Worm (Caenorhabditis elegans): ENCODE measurements around the gene itm-2.

The itm-2 gene

DNA sequence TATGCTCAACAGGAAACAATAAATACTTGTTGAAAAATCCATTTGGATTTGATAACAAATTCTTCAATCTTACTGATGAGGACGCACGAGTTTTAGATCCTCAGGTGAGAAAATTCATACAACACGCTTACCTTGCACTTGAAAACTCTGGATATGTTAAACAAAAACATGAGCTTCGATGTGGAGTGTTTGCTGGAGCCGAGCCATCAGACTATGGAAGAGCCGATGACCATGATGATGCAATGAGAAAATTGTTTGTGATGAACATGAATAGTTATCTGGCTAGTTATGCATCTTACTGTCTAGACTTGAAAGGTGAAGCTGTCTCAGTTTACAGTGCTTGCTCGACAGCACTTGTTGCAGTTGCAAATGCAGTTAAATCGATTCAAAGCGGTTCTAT, 11.1 kb upstream of the itm-2 start:
- TF ChIP-seq C04F5.9 (tag; optimal IDR thresholded peaks at IDR 0.05) (no peak), unc-98 (GFP tag; IDR thresholded peaks at IDR 0.05) (no peak), ceh-8 (GFP tag; optimal IDR thresholded peaks at IDR 0.05) (no peak), nhr-12 (tag; optimal IDR thresholded peaks at IDR 0.05) (no peak), ztf-11 (tag; optimal IDR thresholded peaks at IDR 0.05) (no peak), swsn-7 (tag; optimal IDR thresholded peaks at IDR 0.05) (no peak), lin-15B (tag; optimal IDR thresholded peaks at IDR 0.05) (no peak), C16A3.4 (tag; optimal IDR thresholded peaks at IDR 0.05) (no peak), grh-1 (GFP tag; IDR thresholded peaks at IDR 0.05) (no peak), ces-1 (GFP tag; optimal IDR thresholded peaks at IDR 0.05) (no peak), lsy-2 (tag; optimal IDR thresholded peaks at IDR 0.05) (no peak), xbp-1 (tag; optimal IDR thresholded peaks at IDR 0.05) (no peak), nhr-85 (tag) (no peak), snpc-4 (tag; optimal IDR thresholded peaks at IDR 0.05) (no peak), ztf-4 (tag; optimal IDR thresholded peaks at IDR 0.05) (no peak), pax-3 (tag; optimal IDR thresholded peaks at IDR 0.05) (no peak), nhr-28 (tag; optimal IDR thresholded peaks at IDR 0.05) (no peak), fos-1 (tag; optimal IDR thresholded peaks at IDR 0.05) (no peak), elt-2 (tag; optimal IDR thresholded peaks at IDR 0.05) (no peak)

- no peak for TF ChIP-seq mdl-1 (tag; optimal IDR thresholded peaks at IDR 0.05)
- no peak for TF ChIP-seq ceh-88 (GFP tag; IDR thresholded peaks at IDR 0.05)
- TF ChIP-seq irx-1 (tag; optimal IDR thresholded peaks at IDR 0.05) = no peak
- TF ChIP-seq snu-23 (GFP tag; optimal IDR thresholded peaks at IDR 0.05) = no peak
- no peak for TF ChIP-seq ama-1 (optimal IDR thresholded peaks at IDR 0.05)
- no peak for TF ChIP-seq mef-2 (tag; optimal IDR thresholded peaks at IDR 0.05)
- no peak for TF ChIP-seq dsc-1 (tag; optimal IDR thresholded peaks at IDR 0.05)
Measured at ce11 chrX:5447381-5447780, 2.4 kb downstream of the itm-2 start.

DNA sequence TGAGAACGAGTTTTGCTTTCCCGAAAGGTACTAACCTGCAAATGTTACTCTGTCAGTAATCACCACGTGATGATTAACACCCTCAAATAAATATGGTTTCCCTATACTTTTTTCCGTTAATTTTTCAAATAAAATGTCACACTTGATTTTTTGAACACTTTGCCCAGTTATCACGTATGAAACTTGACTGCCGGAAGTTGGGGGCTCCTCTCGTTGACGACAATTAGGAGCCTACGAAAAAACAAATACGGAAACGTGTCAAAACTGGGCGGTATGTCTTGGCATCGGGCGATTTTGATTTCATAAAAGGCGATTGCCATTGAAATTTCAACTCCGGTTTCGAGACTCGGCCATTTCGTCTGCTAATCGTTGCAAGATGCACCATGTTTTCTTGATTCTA, 3.0 kb downstream of the itm-2 start, which contains the start of gene C25F6.8:
Gene C25F6.8, plus strand, starts transcription at position 301 of the 400 bp plus-strand sequence.
- no peak for TF ChIP-seq swsn-7 (tag; optimal IDR thresholded peaks at IDR 0.05)
- TF ChIP-seq alr-1 (tag; optimal IDR thresholded peaks at IDR 0.05; ENCODE audit: borderline replicate concordance) = no peak
- no peak for TF ChIP-seq ceh-82 (tag; optimal IDR thresholded peaks at IDR 0.05)
- no peak for TF ChIP-seq jun-1 (tag; optimal IDR thresholded peaks at IDR 0.05)
- TF ChIP-seq ztf-4 (tag; optimal IDR thresholded peaks at IDR 0.05) = no peak
- TF ChIP-seq unc-30 (tag; optimal IDR thresholded peaks at IDR 0.05) = no peak
- no peak for TF ChIP-seq hpl-2 (GFP tag; optimal IDR thresholded peaks at IDR 0.05)
- no peak for TF ChIP-seq nhr-85 (tag)

DNA sequence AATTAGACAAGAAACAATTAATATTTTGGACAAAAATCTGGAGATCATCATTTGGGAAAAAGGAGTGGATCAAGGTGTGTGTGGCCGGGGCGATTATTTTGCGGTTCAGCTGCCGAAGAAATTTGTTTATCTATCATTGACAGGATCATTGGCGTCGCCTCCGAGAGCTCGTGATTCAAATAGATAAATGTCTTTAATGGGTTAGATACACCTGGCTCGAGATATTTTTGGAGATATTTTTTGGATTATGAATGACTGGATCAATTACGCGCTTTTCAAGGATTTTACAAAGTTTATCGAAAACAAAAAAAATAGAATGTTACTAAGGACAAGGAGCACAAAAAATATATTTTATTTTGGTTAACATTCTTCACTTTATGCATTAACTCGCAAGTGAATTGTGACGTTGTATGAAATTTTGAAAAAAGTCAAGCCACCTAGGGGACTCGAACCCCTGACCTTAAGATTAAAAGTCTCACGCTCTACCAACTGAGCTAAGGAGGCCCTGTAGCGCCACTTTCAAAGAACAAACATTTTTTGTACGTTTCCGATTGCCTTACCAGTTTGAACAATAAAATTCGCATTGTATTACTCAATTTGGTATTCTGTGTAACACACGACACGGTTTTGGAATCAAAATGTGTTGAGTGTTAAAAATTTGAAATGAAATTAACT, 5.9 kb downstream of the itm-2 start, which contains the start of gene C25F6.6:
Gene C25F6.6, minus strand, starts transcription at position 51 of the 675 bp plus-strand sequence.
- TF ChIP-seq nhr-77 (tag; optimal IDR thresholded peaks at IDR 0.05) (peak; percentile 14), C16A3.4 (tag; optimal IDR thresholded peaks at IDR 0.05) (peak; percentile 40), ceh-8 (GFP tag; optimal IDR thresholded peaks at IDR 0.05) (no peak), blmp-1 (tag; optimal IDR thresholded peaks at IDR 0.05) (peak; percentile 4), aha-1 (tag; optimal IDR thresholded peaks at IDR 0.05) (no peak), mdl-1 (tag; optimal IDR thresholded peaks at IDR 0.05) (peak in 1 of 2 experiments; percentile 17), lin-35 (GFP tag; optimal IDR thresholded peaks at IDR 0.05) (peak in 1 of 2 experiments; percentile 10), nhr-90 (tag; optimal IDR thresholded peaks at IDR 0.05; ENCODE audit: poor library complexity) (peak; percentile 43), lin-13 (GFP tag; optimal IDR thresholded peaks at IDR 0.05) (no peak), nhr-85 (tag) (peak; percentile 34)
